Fruit fly (Drosophila melanogaster) whole organism, embryonic: ENCODE results near the gene CG3862.

ENCODE experiments used
- Atf3 ChIP-seq: fragments of 200-800 bp; sonication (Bioruptor generic); optimal IDR thresholded peaks from 3 replicates; lab custom pipeline; 2016; ENCODE audit warnings: missing biosample characterization, missing genetic modification characterization
- Bteb2 ChIP-seq: fragments of 200-800 bp; sonication (Bioruptor generic); optimal IDR thresholded peaks from 2 replicates; lab custom pipeline; 2016; ENCODE audit warnings: missing biosample characterization, missing genetic modification characterization
- CG10274 ChIP-seq: fragments of 200-800 bp; sonication (Bioruptor generic); optimal IDR thresholded peaks from 3 replicates; lab custom pipeline; 2017; ENCODE audit warnings: missing biosample characterization, mild to moderate bottlenecking, missing genetic modification characterization
- CG10321 ChIP-seq: fragments of 200-800 bp; sonication (Bioruptor generic); IDR thresholded peaks from 2 replicates; pipeline ENCODE4 v1.3.6; 2022; ENCODE audit warnings: missing biosample characterization, missing genetic modification characterization
- CG10654 ChIP-seq: fragments of 200-800 bp; sonication (Bioruptor generic); optimal IDR thresholded peaks from 2 replicates; lab custom pipeline; 2016; ENCODE audit warnings: missing biosample characterization, missing genetic modification characterization
- CG10979 ChIP-seq: fragments of 200-800 bp; sonication (Bioruptor generic); optimal IDR thresholded peaks from 2 replicates; lab custom pipeline; 2018; ENCODE audit warnings: missing biosample characterization, mild to moderate bottlenecking, missing genetic modification characterization, moderate library complexity
- CG11247 ChIP-seq: fragments of 200-800 bp; sonication (Bioruptor generic); IDR thresholded peaks from 2 replicates; pipeline ENCODE4 v1.3.6; 2022; ENCODE audit warnings: missing biosample characterization, missing genetic modification characterization
- CG12219 ChIP-seq: fragments of 200-800 bp; sonication (Bioruptor generic); optimal IDR thresholded peaks from 3 replicates; lab custom pipeline; 2018; ENCODE audit warnings: missing biosample characterization, mild to moderate bottlenecking, missing genetic modification characterization
- CG13296 ChIP-seq: fragments of 200-800 bp; sonication (Bioruptor generic); optimal IDR thresholded peaks from 3 replicates; lab custom pipeline; 2018; ENCODE audit warnings: missing biosample characterization, mild to moderate bottlenecking, missing genetic modification characterization
- CG13424 ChIP-seq: fragments of 200-800 bp; sonication (Bioruptor generic); optimal IDR thresholded peaks from 2 replicates; lab custom pipeline; 2019; ENCODE audit warnings: missing biosample characterization, mild to moderate bottlenecking, missing genetic modification characterization, moderate library complexity
- CG14860 ChIP-seq: fragments of 200-800 bp; sonication (Bioruptor generic); IDR thresholded peaks from 3 replicates; pipeline ENCODE4 v1.3.6; 2022; ENCODE audit warnings: missing biosample characterization, missing genetic modification characterization; ENCODE audit not compliant: partially characterized antibody
- CG16815 ChIP-seq: fragments of 200-800 bp; sonication (Bioruptor generic); optimal IDR thresholded peaks from 3 replicates; lab custom pipeline; 2017; ENCODE audit warnings: missing biosample characterization, mild to moderate bottlenecking, missing genetic modification characterization
- CG17829 ChIP-seq: fragments of 200-800 bp; optimal IDR thresholded peaks from 2 replicates; lab custom pipeline; 2019; ENCODE audit warnings: missing biosample characterization, mild to moderate bottlenecking, missing genetic modification characterization, moderate library complexity
- CG17912 ChIP-seq: fragments of 200-800 bp; sonication (Bioruptor generic); optimal IDR thresholded peaks from 2 replicates; lab custom pipeline; 2018; ENCODE audit warnings: missing biosample characterization, mild to moderate bottlenecking, missing genetic modification characterization
- CG1832 ChIP-seq: fragments of 200-800 bp; sonication (Bioruptor generic); optimal IDR thresholded peaks from 2 replicates; lab custom pipeline; 2017; ENCODE audit warnings: missing biosample characterization, mild to moderate bottlenecking, missing genetic modification characterization, inconsistent platforms
- CG2199 ChIP-seq: fragments of 200-800 bp; sonication (Bioruptor generic); IDR thresholded peaks from 3 replicates; pipeline ENCODE4 v1.3.6; 2022; ENCODE audit warnings: missing biosample characterization, missing genetic modification characterization
- CG32772 ChIP-seq: fragments of 200-800 bp; sonication (Bioruptor generic); IDR thresholded peaks from 2 replicates; pipeline ENCODE4 v1.3.6; 2022; ENCODE audit warnings: missing biosample characterization, missing genetic modification characterization
- CG3838 ChIP-seq: fragments of 200-800 bp; sonication (Bioruptor generic); optimal IDR thresholded peaks from 3 replicates; lab custom pipeline; 2016; ENCODE audit warnings: missing biosample characterization, missing genetic modification characterization
- CG4707 ChIP-seq: fragments of 200-800 bp; sonication (Bioruptor generic); optimal IDR thresholded peaks from 2 replicates; lab custom pipeline; 2018; ENCODE audit warnings: missing biosample characterization, mild to moderate bottlenecking, missing genetic modification characterization, moderate library complexity
- CG4854 ChIP-seq: fragments of 200-800 bp; sonication (Bioruptor generic); optimal IDR thresholded peaks from 2 replicates; lab custom pipeline; 2016; ENCODE audit warnings: missing biosample characterization, missing genetic modification characterization, inconsistent platforms
- CG6175 ChIP-seq: fragments of 200-800 bp; sonication (Bioruptor generic); IDR thresholded peaks from 3 replicates; pipeline ENCODE4 v1.3.6; 2022; ENCODE audit warnings: missing biosample characterization, missing genetic modification characterization
- CG7928 ChIP-seq: fragments of 200-800 bp; sonication (Bioruptor generic); optimal IDR thresholded peaks from 2 replicates; lab custom pipeline; 2017; ENCODE audit warnings: missing biosample characterization, mild to moderate bottlenecking, missing genetic modification characterization
- CG8281 ChIP-seq: fragments of 200-800 bp; sonication (Bioruptor generic); optimal IDR thresholded peaks from 2 replicates; lab custom pipeline; 2018; ENCODE audit warnings: missing biosample characterization, mild to moderate bottlenecking, missing genetic modification characterization, moderate library complexity
- CG8765 ChIP-seq: fragments of 200-800 bp; sonication (Bioruptor generic); IDR thresholded peaks from 2 replicates; pipeline ENCODE4 v1.3.6; 2022; ENCODE audit warnings: missing biosample characterization, missing genetic modification characterization
- CG8924 ChIP-seq: fragments of 200-800 bp; optimal IDR thresholded peaks from 3 replicates; lab custom pipeline; 2019; ENCODE audit warnings: missing biosample characterization, mild to moderate bottlenecking, missing genetic modification characterization, moderate library complexity
- CoRest ChIP-seq: fragments of 200-800 bp; sonication (Bioruptor generic); optimal IDR thresholded peaks from 3 replicates; lab custom pipeline; 2018; ENCODE audit warnings: missing biosample characterization, mild to moderate bottlenecking, missing genetic modification characterization, moderate library complexity
- D19B ChIP-seq: fragments of 200-800 bp; sonication (Bioruptor generic); optimal IDR thresholded peaks from 2 replicates; lab custom pipeline; 2017; ENCODE audit warnings: missing biosample characterization, mild to moderate bottlenecking, missing genetic modification characterization
- Fer1 ChIP-seq: fragments of 200-800 bp; sonication (Bioruptor generic); optimal IDR thresholded peaks from 2 replicates; lab custom pipeline; 2017; ENCODE audit warnings: missing biosample characterization, mild to moderate bottlenecking, missing genetic modification characterization
- HHEX ChIP-seq: fragments of 200-800 bp; sonication (Bioruptor generic); optimal IDR thresholded peaks from 3 replicates; lab custom pipeline; 2017; ENCODE audit warnings: missing biosample characterization, mild to moderate bottlenecking, missing genetic modification characterization, missing genetic modification reagents
- Lim3 ChIP-seq: fragments of 200-800 bp; sonication (Bioruptor generic); IDR thresholded peaks from 2 replicates; pipeline ENCODE4 v1.3.6; 2022; ENCODE audit warnings: missing biosample characterization, missing genetic modification characterization
- MTF-1 ChIP-seq: fragments of 200-800 bp; sonication (Bioruptor generic); optimal IDR thresholded peaks from 2 replicates; lab custom pipeline; 2018; ENCODE audit warnings: missing biosample characterization, mild to moderate bottlenecking, missing genetic modification characterization, borderline replicate concordance
- Max ChIP-seq: fragments of 200-800 bp; sonication (Bioruptor generic); optimal IDR thresholded peaks from 2 replicates; lab custom pipeline; 2016; ENCODE audit warnings: missing biosample characterization, mild to moderate bottlenecking, missing genetic modification characterization
- Six4 ChIP-seq: fragments of 200-800 bp; sonication (Bioruptor generic); optimal IDR thresholded peaks from 2 replicates; lab custom pipeline; 2016; ENCODE audit warnings: missing biosample characterization, missing genetic modification characterization
- Trl ChIP-seq, 3 experiments: fragments of >200 bp in 2 of 3; fragments of 200-800 bp in 1 of 3; sonication (Bioruptor generic) in 1 of 3; optimal IDR thresholded peaks; 2 replicates in 1 of 3; 3 replicates in 2 of 3; lab custom pipeline; 2016 to 2017; ENCODE audit warnings: missing biosample characterization in 1 of 3, missing genetic modification characterization in 1 of 3
- amos ChIP-seq: fragments of 200-800 bp; sonication (Bioruptor generic); IDR thresholded peaks from 2 replicates; pipeline ENCODE4 v1.3.6; 2022; ENCODE audit warnings: missing biosample characterization, missing genetic modification characterization; ENCODE audit not compliant: partially characterized antibody
- ase ChIP-seq: fragments of 200-800 bp; sonication (Bioruptor generic); IDR thresholded peaks from 3 replicates; pipeline ENCODE4 v1.3.6; 2022; ENCODE audit warnings: missing biosample characterization, missing genetic modification characterization
- ato ChIP-seq: fragments of 200-800 bp; sonication (Bioruptor generic); IDR thresholded peaks from 2 replicates; pipeline ENCODE4 v1.3.6; 2022; ENCODE audit warnings: missing biosample characterization, missing genetic modification characterization; ENCODE audit not compliant: partially characterized antibody
- emc ChIP-seq: fragments of 200-800 bp; sonication (Bioruptor generic); optimal IDR thresholded peaks from 2 replicates; lab custom pipeline; 2016; ENCODE audit warnings: missing biosample characterization, missing genetic modification characterization
- eve ChIP-seq, 2 experiments: fragments of >200 bp; optimal IDR thresholded peaks; 2 replicates each; lab custom pipeline; 2017; ENCODE audit warnings: missing biosample characterization in 2 of 2, missing genetic modification characterization in 2 of 2
- fd3F ChIP-seq: fragments of 200-800 bp; sonication (Bioruptor generic); optimal IDR thresholded peaks from 2 replicates; lab custom pipeline; 2018; ENCODE audit warnings: missing biosample characterization, mild to moderate bottlenecking, missing genetic modification characterization, moderate library complexity
- hth ChIP-seq: fragments of >200 bp; optimal IDR thresholded peaks from 2 replicates; lab custom pipeline; 2017; ENCODE audit warnings: inconsistent platforms
- ind ChIP-seq: fragments of 200-800 bp; sonication (Bioruptor generic); optimal IDR thresholded peaks from 3 replicates; lab custom pipeline; 2016; ENCODE audit warnings: missing biosample characterization, missing genetic modification characterization
- klu ChIP-seq: fragments of 200-800 bp; sonication (Bioruptor generic); IDR thresholded peaks from 2 replicates; pipeline ENCODE4 v1.3.6; 2022; ENCODE audit warnings: missing biosample characterization, missing genetic modification characterization
- psq ChIP-seq: fragments of 200-800 bp; sonication (Bioruptor generic); optimal IDR thresholded peaks from 2 replicates; lab custom pipeline; 2017; ENCODE audit warnings: missing biosample characterization, missing genetic modification characterization
- rib ChIP-seq: fragments of 200-800 bp; sonication (Bioruptor generic); IDR thresholded peaks from 2 replicates; pipeline ENCODE4 v1.3.6; 2022; ENCODE audit warnings: missing biosample characterization, missing genetic modification characterization
- ro ChIP-seq: fragments of 200-800 bp; sonication (Bioruptor generic); IDR thresholded peaks from 2 replicates; pipeline ENCODE4 v1.3.6; 2022; ENCODE audit warnings: missing biosample characterization, missing genetic modification characterization
- so ChIP-seq: fragments of 200-800 bp; sonication (Bioruptor generic); IDR thresholded peaks from 3 replicates; pipeline ENCODE4 v1.3.6; 2022; ENCODE audit warnings: missing biosample characterization, missing genetic modification characterization
- vnd ChIP-seq: fragments of 200-800 bp; sonication (Bioruptor generic); IDR thresholded peaks from 3 replicates; pipeline ENCODE4 v1.3.6; 2022; ENCODE audit warnings: missing biosample characterization, missing genetic modification characterization; ENCODE audit not compliant: partially characterized antibody
- yki ChIP-seq: fragments of >200 bp; optimal IDR thresholded peaks from 3 replicates; lab custom pipeline; 2018
- z ChIP-seq: fragments of 200-800 bp; sonication (Bioruptor generic); IDR thresholded peaks from 3 replicates; pipeline ENCODE4 v1.3.6; 2022; ENCODE audit warnings: missing biosample characterization, missing genetic modification characterization

Gene CG3862

DNA sequence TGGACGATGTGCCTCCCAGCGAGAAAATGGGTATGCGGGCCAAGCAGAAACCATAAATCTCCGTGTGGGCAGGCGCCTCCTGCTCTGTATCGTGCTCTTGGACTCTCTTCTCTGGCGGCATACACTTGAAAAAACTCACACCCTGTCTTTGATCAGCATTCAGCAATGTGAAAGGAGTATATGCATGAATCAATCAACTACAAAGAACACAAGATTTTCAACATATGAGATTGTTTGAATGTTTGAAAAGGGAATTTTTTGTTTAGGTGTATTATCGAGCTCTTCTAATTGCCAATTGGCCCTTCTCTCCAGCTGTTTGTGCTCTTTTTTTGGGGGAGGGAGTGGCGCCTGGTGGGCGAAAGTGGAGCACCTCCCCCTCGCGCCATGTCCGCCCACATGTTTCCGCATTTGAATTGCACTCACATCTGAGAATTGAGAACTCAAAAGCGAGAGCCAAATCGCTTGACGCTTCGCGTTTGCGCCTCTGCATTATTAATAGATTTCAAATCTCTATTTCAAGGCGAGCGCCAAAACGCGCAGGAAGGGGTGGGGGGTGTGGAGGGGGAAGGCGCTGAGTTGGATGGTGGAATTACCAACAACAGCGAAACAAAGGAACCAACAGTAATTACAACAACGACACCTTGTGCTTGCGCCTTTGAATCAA is 19.8 kb upstream of the CG3862 start (continued):
- TF ChIP-seq CG8765 (GFP tag; lab: Robert Waterston, UW): 0 out of 2 replicates have a peak, but pooled peaks have one; percentile 12
- TF ChIP-seq eve (GFP tag; optimal IDR thresholded peaks at IDR 0.05; lab: Kevin White, UChicago): no peak
- no peak for TF ChIP-seq vnd (GFP tag; lab: Robert Waterston, UW)
- TF ChIP-seq CG14860: no peak
- TF ChIP-seq hth (lab: Kevin White, UChicago): no peak
- peak; percentile 80 for TF ChIP-seq CG10654 (GFP tag; lab: Kevin White, UChicago)
- TF ChIP-seq Bteb2 (GFP tag; lab: Kevin White, UChicago): peak; percentile 85
- no peak for TF ChIP-seq CG1832 (GFP tag; lab: Kevin White, UChicago)
- peak; percentile 70 for TF ChIP-seq CG8281 (tag; lab: Kevin White, UChicago)
- TF ChIP-seq CG12219: peak; percentile 88
- TF ChIP-seq CG13296: peak; percentile 82
- peak; percentile 71; the same call in 2 of the 3 replicates for TF ChIP-seq z
- peak; percentile 50 for TF ChIP-seq CG3838 (GFP tag; lab: Kevin White, UChicago)
- peak; percentile 75 for TF ChIP-seq CG4854 (GFP tag; lab: Kevin White, UChicago)
- peak; percentile 83 for TF ChIP-seq fd3F
- peak; percentile 76 for TF ChIP-seq MTF-1
- peak; percentile 59 for TF ChIP-seq D19B (GFP tag; lab: Kevin White, UChicago)
- TF ChIP-seq emc (GFP tag; lab: Kevin White, UChicago): peak; percentile 80
- peak; percentile 68 for TF ChIP-seq CG10274 (GFP tag; lab: Kevin White, UChicago)
- peak; percentile 83 for TF ChIP-seq CG32772 (GFP tag; lab: Robert Waterston, UW)
- TF ChIP-seq HHEX (GFP tag; lab: Kevin White, UChicago): peak; percentile 90
- no peak for TF ChIP-seq yki (lab: Kevin White, UChicago)
- TF ChIP-seq CG17829: peak; percentile 83
- TF ChIP-seq CG17912 (GFP tag; lab: Kevin White, UChicago): peak; percentile 7
- TF ChIP-seq CoRest: peak; percentile 85
- TF ChIP-seq rib (GFP tag; lab: Robert Waterston, UW): peak; percentile 76
- peak; percentile 68 for TF ChIP-seq CG10321 (GFP tag; lab: Robert Waterston, UW)
- TF ChIP-seq psq: peak; percentile 53
- peak; percentile 56 for TF ChIP-seq CG16815
- TF ChIP-seq CG13424 (tag; lab: Kevin White, UChicago): peak; percentile 91
- peak; percentile 87 for TF ChIP-seq CG8924 (tag; lab: Kevin White, UChicago)
- TF ChIP-seq klu (GFP tag; lab: Robert Waterston, UW): peak; percentile 69
- TF ChIP-seq ro (GFP tag; lab: Robert Waterston, UW): peak; percentile 78
- peak; percentile 62 for TF ChIP-seq Max (GFP tag; lab: Kevin White, UChicago)
- TF ChIP-seq Atf3 (GFP tag; lab: Kevin White, UChicago): peak; percentile 81
- peak; percentile 87 for TF ChIP-seq CG11247 (GFP tag; lab: Robert Waterston, UW)
- TF ChIP-seq ase: peak; percentile 91
- peak; percentile 91 for TF ChIP-seq so (GFP tag; lab: Robert Waterston, UW)
- TF ChIP-seq Six4 (GFP tag; lab: Kevin White, UChicago): peak; percentile 80
- peak; percentile 22 to 50 for TF ChIP-seq Trl (optimal IDR thresholded peaks at IDR 0.05; lab: Kevin White, UChicago)
- TF ChIP-seq Trl (GFP tag; optimal IDR thresholded peaks at IDR 0.05; lab: Kevin White, UChicago): peak; percentile 86
- TF ChIP-seq Lim3 (GFP tag; lab: Robert Waterston, UW): peak; percentile 66
- peak; percentile 89 for TF ChIP-seq ind (GFP tag; lab: Kevin White, UChicago)
- peak; percentile 75 for TF ChIP-seq CG4707 (GFP tag; lab: Kevin White, UChicago)
- TF ChIP-seq CG10979 (tag; lab: Kevin White, UChicago): peak; percentile 74
- peak; percentile 90 for TF ChIP-seq Fer1 (GFP tag; lab: Kevin White, UChicago)
- no peak for TF ChIP-seq ato (GFP tag; lab: Robert Waterston, UW)
- peak; percentile 52 for TF ChIP-seq CG7928 (GFP tag; lab: Kevin White, UChicago)
- TF ChIP-seq amos (GFP tag; lab: Robert Waterston, UW): no peak
- peak; percentile 83 for TF ChIP-seq CG6175 (GFP tag; lab: Robert Waterston, UW)
- peak; percentile 65; the same call in 2 of the 3 replicates for TF ChIP-seq CG2199 (GFP tag; lab: Robert Waterston, UW)
